Worm (Caenorhabditis elegans): ENCODE results near the gene srv-21.

DNA sequence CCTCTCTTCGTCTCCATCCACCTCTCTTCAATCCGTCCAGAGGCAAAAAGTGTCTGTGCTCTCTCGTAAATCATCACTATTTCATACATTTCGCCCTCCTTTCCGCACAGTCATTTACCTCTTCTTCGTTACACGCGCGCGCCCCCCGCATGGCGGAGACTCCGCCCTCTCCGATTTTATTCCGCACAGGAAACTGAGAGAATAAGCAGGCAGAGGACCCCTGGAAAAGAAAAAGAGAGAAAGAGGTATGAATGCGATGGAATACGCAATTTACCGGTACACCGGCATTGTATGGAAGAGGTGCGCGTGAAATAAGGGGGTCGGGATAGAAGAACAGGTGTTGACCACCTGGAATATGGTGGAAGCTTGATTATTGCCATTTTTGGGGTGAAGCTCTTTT is 16.4 kb downstream of the srv-21 start:
- TF ChIP-seq rnt-1 (tag; optimal IDR thresholded peaks at IDR 0.05) (no peak), sox-4 (tag; optimal IDR thresholded peaks at IDR 0.05) (no peak), lin-11 (tag; optimal IDR thresholded peaks at IDR 0.05) (no peak), hlh-15 (tag; optimal IDR thresholded peaks at IDR 0.05) (no peak), ets-4 (tag; optimal IDR thresholded peaks at IDR 0.05) (no peak), tbx-2 (tag; optimal IDR thresholded peaks at IDR 0.05) (peak; percentile 37), ahr-1 (tag; optimal IDR thresholded peaks at IDR 0.05) (no peak), pha-4 (tag; optimal IDR thresholded peaks at IDR 0.05) (no peak), sdc-2 (tag; optimal IDR thresholded peaks at IDR 0.05) (no peak), T23F11.4 (GFP tag; optimal IDR thresholded peaks at IDR 0.05) (no peak), ama-1 (optimal IDR thresholded peaks at IDR 0.05) (no peak)

Data from whole organism, late embryonic.